Worm (Caenorhabditis elegans) whole organism, midembryonic: Measurements from ENCODE around the gene C50E3.11.

Source experiments
- cog-1 ChIP-seq: sonication (generic microtip); optimal IDR thresholded peaks from 2 replicates; lab custom pipeline; 2016; ENCODE audit warnings: missing genetic modification characterization, missing compliant biosample characterization
- flt-1 ChIP-seq: fragments of 200-800 bp; sonication (Bioruptor generic); IDR thresholded peaks from 2 replicates; pipeline ENCODE4 v1.3.6; 2022; ENCODE audit warnings: missing genetic modification characterization, missing compliant biosample characterization
- klf-2 ChIP-seq: fragments of 200-800 bp; sonication (Bioruptor generic); conservative IDR thresholded peaks from 2 replicates; pipeline ENCODE4 v1.3.6; 2022; ENCODE audit warnings: missing genetic modification reagents, missing genetic modification characterization, missing compliant biosample characterization

- no peak for TF ChIP-seq flt-1 (GFP tag; lab: Robert Waterston, UW)
- no peak for TF ChIP-seq cog-1 (tag; lab: Kevin White, UChicago)
- TF ChIP-seq klf-2: no peak
These were observed 6.6 kb upstream of the C50E3.11 start, which contains the start of the genes folt-3 and clec-214 for ce11 chrV:7609698-7610420.
